Worm (Caenorhabditis elegans) whole organism, young adult: ENCODE results near the gene hmg-4.
A peak's percentile ranks its signal among the peaks of the same experiment; 100 is the strongest.

Experiments used
- B0019.2 ChIP-seq: fragments of 200-800 bp; sonication (Bioruptor generic); conservative IDR thresholded peaks from 2 replicates; pipeline ENCODE4 v1.3.6; 2022; ENCODE audit warnings: missing genetic modification reagents, missing genetic modification characterization, missing compliant biosample characterization
- B0035.1 ChIP-seq: sonication (generic microtip); optimal IDR thresholded peaks from 2 replicates; lab custom pipeline; 2016; ENCODE audit warnings: missing genetic modification characterization, mild to moderate bottlenecking, missing compliant biosample characterization, missing genotype, missing genetic modification reagents
- B0261.1 ChIP-seq: sonication (generic microtip); optimal IDR thresholded peaks from 2 replicates; lab custom pipeline; 2016; ENCODE audit warnings: mild to moderate bottlenecking, missing genetic modification characterization, moderate library complexity, missing compliant biosample characterization
- B0336.3 ChIP-seq: fragments of 200-800 bp; sonication (Bioruptor generic); IDR thresholded peaks from 2 replicates; pipeline ENCODE4 v1.3.6; 2022; ENCODE audit warnings: missing genetic modification characterization, missing compliant biosample characterization
- C17E4.6 ChIP-seq: fragments of 200-800 bp; sonication (Bioruptor generic); IDR thresholded peaks from 2 replicates; pipeline ENCODE4 v1.3.6; 2022; ENCODE audit warnings: missing genetic modification reagents, missing genetic modification characterization, missing compliant biosample characterization
- F39B2.1 ChIP-seq: fragments of 200-800 bp; sonication (Bioruptor generic); IDR thresholded peaks from 2 replicates; pipeline ENCODE4 v1.3.6; 2022; ENCODE audit warnings: missing genetic modification reagents, missing genetic modification characterization, missing compliant biosample characterization
- K12H6.12 ChIP-seq: fragments of 200-800 bp; sonication (Bioruptor generic); optimal IDR thresholded peaks from 2 replicates; lab custom pipeline; 2018; ENCODE audit warnings: mild to moderate bottlenecking, missing genetic modification characterization, missing compliant biosample characterization
- T26A5.8 ChIP-seq: sonication (generic microtip); optimal IDR thresholded peaks from 2 replicates; lab custom pipeline; 2016; ENCODE audit warnings: missing genetic modification characterization, missing compliant biosample characterization
- Y53G8AR.9 ChIP-seq: fragments of 200-800 bp; sonication (Bioruptor generic); conservative IDR thresholded peaks from 2 replicates; pipeline ENCODE4 v1.3.6; 2022; ENCODE audit warnings: missing genetic modification reagents, missing genetic modification characterization, missing compliant biosample characterization
- Y67H2A.10 ChIP-seq: fragments of 200-800 bp; sonication (Bioruptor generic); conservative IDR thresholded peaks from 2 replicates; pipeline ENCODE4 v1.3.6; 2022; ENCODE audit warnings: missing genetic modification reagents, missing genetic modification characterization, missing compliant biosample characterization
- Y79H2A.3 ChIP-seq: fragments of 200-800 bp; sonication (Bioruptor generic); conservative IDR thresholded peaks from 2 replicates; pipeline ENCODE4 v1.3.6; 2022; ENCODE audit warnings: missing genetic modification reagents, missing genetic modification characterization, missing compliant biosample characterization
- aptf-3 ChIP-seq: fragments of 200-800 bp; sonication (Bioruptor generic); IDR thresholded peaks from 2 replicates; pipeline ENCODE4 v1.3.6; 2022; ENCODE audit warnings: missing genetic modification characterization, missing compliant biosample characterization
- atf-7 ChIP-seq: sonication (generic microtip); optimal IDR thresholded peaks from 2 replicates; lab custom pipeline; 2017; ENCODE audit warnings: mild to moderate bottlenecking, missing genetic modification characterization, missing compliant biosample characterization
- attf-3 ChIP-seq: fragments of 200-800 bp; sonication (Bioruptor generic); conservative IDR thresholded peaks from 2 replicates; pipeline ENCODE4 v1.3.6; 2022; ENCODE audit warnings: missing genetic modification reagents, missing genetic modification characterization, missing compliant biosample characterization
- ccch-3 ChIP-seq: fragments of 200-800 bp; sonication (Bioruptor generic); optimal IDR thresholded peaks from 2 replicates; lab custom pipeline; 2018; ENCODE audit warnings: mild to moderate bottlenecking, missing genetic modification characterization, missing compliant biosample characterization
- ceh-27 ChIP-seq: fragments of 200-800 bp; sonication (Bioruptor generic); optimal IDR thresholded peaks from 2 replicates; lab custom pipeline; 2018; ENCODE audit warnings: mild to moderate bottlenecking, missing genetic modification characterization, moderate library complexity, missing compliant biosample characterization
- ceh-40 ChIP-seq: fragments of 200-800 bp; sonication (Bioruptor generic); IDR thresholded peaks from 2 replicates; pipeline ENCODE4 v1.3.6; 2022; ENCODE audit warnings: missing genetic modification characterization, missing compliant biosample characterization
- ceh-91 ChIP-seq: fragments of 200-800 bp; sonication (Bioruptor generic); IDR thresholded peaks from 2 replicates; pipeline ENCODE4 v1.3.6; 2022; ENCODE audit warnings: missing genetic modification reagents, missing genetic modification characterization, missing compliant biosample characterization
- chd-7 ChIP-seq: sonication (generic microtip); optimal IDR thresholded peaks from 2 replicates; lab custom pipeline; 2016; ENCODE audit warnings: mild to moderate bottlenecking, missing genetic modification characterization, moderate library complexity, missing compliant biosample characterization
- egl-18 ChIP-seq: fragments of 200-800 bp; sonication (Bioruptor generic); IDR thresholded peaks from 2 replicates; pipeline ENCODE4 v1.3.6; 2022; ENCODE audit warnings: missing genetic modification reagents, missing genetic modification characterization, missing compliant biosample characterization
- egl-44 ChIP-seq: fragments of 200-800 bp; sonication (Bioruptor generic); IDR thresholded peaks from 2 replicates; pipeline ENCODE4 v1.3.6; 2022; ENCODE audit warnings: missing genetic modification reagents, missing genetic modification characterization, missing compliant biosample characterization
- ets-4 ChIP-seq: fragments of 200-800 bp; sonication (Bioruptor generic); optimal IDR thresholded peaks from 2 replicates; lab custom pipeline; 2018; ENCODE audit warnings: mild to moderate bottlenecking, missing genetic modification characterization, missing compliant biosample characterization
- gei-17 ChIP-seq: fragments of 200-800 bp; sonication (Bioruptor generic); optimal IDR thresholded peaks from 2 replicates; lab custom pipeline; 2018; ENCODE audit warnings: mild to moderate bottlenecking, missing genetic modification characterization, missing compliant biosample characterization
- him-1 ChIP-seq: sonication (generic microtip); optimal IDR thresholded peaks from 2 replicates; lab custom pipeline; 2016; ENCODE audit warnings: missing genotype, missing genetic modification reagents, missing genetic modification characterization, missing compliant biosample characterization
- hlh-12 ChIP-seq: sonication (generic microtip); optimal IDR thresholded peaks from 2 replicates; lab custom pipeline; 2016; ENCODE audit warnings: missing genetic modification characterization, missing compliant biosample characterization
- lag-1 ChIP-seq: fragments of 200-800 bp; sonication (Bioruptor generic); IDR thresholded peaks from 2 replicates; pipeline ENCODE4 v1.3.6; 2022; ENCODE audit warnings: missing genetic modification reagents, missing genetic modification characterization, missing compliant biosample characterization
- lir-1 ChIP-seq: fragments of 200-800 bp; sonication (Bioruptor generic); conservative IDR thresholded peaks from 2 replicates; pipeline ENCODE4 v1.3.6; 2022; ENCODE audit warnings: missing genetic modification reagents, missing genetic modification characterization, missing compliant biosample characterization
- lsl-1 ChIP-seq: fragments of 200-800 bp; sonication (Bioruptor generic); optimal IDR thresholded peaks from 2 replicates; lab custom pipeline; 2018; ENCODE audit warnings: mild to moderate bottlenecking, missing genetic modification characterization, moderate library complexity, missing compliant biosample characterization
- madf-10 ChIP-seq: sonication (generic microtip); optimal IDR thresholded peaks from 2 replicates; lab custom pipeline; 2016; ENCODE audit warnings: mild to moderate bottlenecking, missing genetic modification characterization, missing compliant biosample characterization
- madf-3 ChIP-seq: fragments of 200-800 bp; sonication (Bioruptor generic); IDR thresholded peaks from 2 replicates; pipeline ENCODE4 v1.3.6; 2022; ENCODE audit warnings: missing genetic modification reagents, missing genetic modification characterization, missing compliant biosample characterization
- madf-6 ChIP-seq: fragments of 200-800 bp; sonication (Bioruptor generic); IDR thresholded peaks from 2 replicates; pipeline ENCODE4 v1.3.6; 2022; ENCODE audit warnings: missing genetic modification reagents, missing genetic modification characterization, missing compliant biosample characterization
- mcd-1 ChIP-seq: fragments of 200-800 bp; sonication (Bioruptor generic); IDR thresholded peaks from 2 replicates; pipeline ENCODE4 v1.3.6; 2022; ENCODE audit warnings: missing genetic modification reagents, missing genetic modification characterization, missing compliant biosample characterization
- mxl-1 ChIP-seq: sonication (generic microtip); optimal IDR thresholded peaks from 2 replicates; lab custom pipeline; 2016; ENCODE audit warnings: missing genetic modification characterization, missing compliant biosample characterization
- nfya-1 ChIP-seq: sonication (generic microtip); optimal IDR thresholded peaks from 2 replicates; lab custom pipeline; 2017; ENCODE audit warnings: antibody characterized with exemption, missing compliant biosample characterization, missing genetic modification characterization, borderline replicate concordance; ENCODE audit not compliant: insufficient read depth
- nhr-120 ChIP-seq: fragments of 200-800 bp; sonication (Bioruptor generic); IDR thresholded peaks from 2 replicates; pipeline ENCODE4 v1.3.6; 2022; ENCODE audit warnings: missing genetic modification characterization, missing compliant biosample characterization
- pha-4 ChIP-seq: fragments of 150-350 bp; sonication (generic microtip); optimal IDR thresholded peaks from 2 replicates; lab custom pipeline; 2014; ENCODE audit warnings: missing biosample characterization, missing genetic modification reagents, missing genetic modification characterization
- rcor-1 ChIP-seq: fragments of 200-800 bp; sonication (Bioruptor generic); IDR thresholded peaks from 2 replicates; pipeline ENCODE4 v1.3.6; 2022; ENCODE audit warnings: missing genetic modification reagents, missing genetic modification characterization, missing compliant biosample characterization
- sdz-38 ChIP-seq: sonication (generic microtip); optimal IDR thresholded peaks from 2 replicates; lab custom pipeline; 2016; ENCODE audit warnings: missing genotype, missing genetic modification characterization, missing compliant biosample characterization
- sea-2 ChIP-seq: fragments of 200-800 bp; sonication (Bioruptor generic); IDR thresholded peaks from 2 replicates; pipeline ENCODE4 v1.3.6; 2022; ENCODE audit warnings: missing genetic modification characterization, missing compliant biosample characterization
- snpc-1.3 ChIP-seq: sonication (generic microtip); optimal IDR thresholded peaks from 2 replicates; lab custom pipeline; 2017; ENCODE audit warnings: missing genetic modification characterization, mild to moderate bottlenecking, missing compliant biosample characterization, antibody characterized with exemption, moderate library complexity, missing genotype, missing genetic modification reagents; ENCODE audit not compliant: insufficient read depth
- somi-1 ChIP-seq: fragments of 200-800 bp; sonication (Bioruptor generic); optimal IDR thresholded peaks from 2 replicates; lab custom pipeline; 2018; ENCODE audit warnings: mild to moderate bottlenecking, missing genetic modification characterization, missing compliant biosample characterization
- sptf-2 ChIP-seq: fragments of 200-800 bp; sonication (Bioruptor generic); optimal IDR thresholded peaks from 2 replicates; lab custom pipeline; 2018; ENCODE audit warnings: mild to moderate bottlenecking, missing genetic modification characterization, missing compliant biosample characterization
- tbp1 ChIP-seq: fragments of 200-800 bp; sonication (Bioruptor generic); optimal IDR thresholded peaks from 2 replicates; lab custom pipeline; 2018; ENCODE audit warnings: mild to moderate bottlenecking, missing genetic modification characterization, missing compliant biosample characterization
- tbx-9 ChIP-seq: sonication (generic microtip); optimal IDR thresholded peaks from 2 replicates; lab custom pipeline; 2016; ENCODE audit warnings: borderline replicate concordance, missing genetic modification characterization, inconsistent platforms, missing compliant biosample characterization
- ztf-22 ChIP-seq: fragments of 200-800 bp; sonication (Bioruptor generic); optimal IDR thresholded peaks from 2 replicates; lab custom pipeline; 2018; ENCODE audit warnings: mild to moderate bottlenecking, missing genetic modification characterization, moderate library complexity, missing compliant biosample characterization
- ztf-25 ChIP-seq: fragments of 200-800 bp; sonication (Bioruptor generic); IDR thresholded peaks from 2 replicates; pipeline ENCODE4 v1.3.6; 2022; ENCODE audit warnings: missing genetic modification reagents, missing genetic modification characterization, missing compliant biosample characterization
- ztf-3 ChIP-seq: fragments of 200-800 bp; sonication (Bioruptor generic); optimal IDR thresholded peaks from 2 replicates; lab custom pipeline; 2018; ENCODE audit warnings: mild to moderate bottlenecking, missing genetic modification characterization, missing compliant biosample characterization
- ztf-6 ChIP-seq: fragments of 200-800 bp; sonication (Bioruptor generic); IDR thresholded peaks from 2 replicates; pipeline ENCODE4 v1.3.6; 2022; ENCODE audit warnings: missing genetic modification reagents, missing genetic modification characterization, missing compliant biosample characterization

Gene hmg-4

ce11 chrIII:7335220-7335619 lies 46.2 kb downstream of the hmg-4 start, which contains the start of gene F56C9.10 (continued):
- TF ChIP-seq tbp1 (peak; percentile 58), rcor-1 (0 out of 2 replicates have a peak, but pooled peaks have one; percentile 20), nhr-120 (no peak), ztf-22 (GFP tag; lab: Kevin White, UChicago) (no peak), nfya-1 (tag; lab: Kevin White, UChicago) (no peak), tbx-9 (tag; lab: Kevin White, UChicago) (no peak), sdz-38 (tag; lab: Kevin White, UChicago) (no peak), F39B2.1 (GFP tag; lab: Robert Waterston, UW) (no peak), atf-7 (peak; percentile 72), ceh-91 (no peak), snpc-1.3 (tag; lab: Kevin White, UChicago) (no peak), sea-2 (GFP tag; lab: Robert Waterston, UW) (no peak), ccch-3 (GFP tag; lab: Kevin White, UChicago) (no peak), B0336.3 (GFP tag; lab: Robert Waterston, UW) (peak; percentile 90), K12H6.12 (tag; lab: Kevin White, UChicago) (peak; percentile 78), T26A5.8 (no peak), B0261.1 (no peak), somi-1 (GFP tag; lab: Kevin White, UChicago) (peak; percentile 95), lir-1 (GFP tag; lab: Robert Waterston, UW) (no peak), lag-1 (GFP tag; lab: Robert Waterston, UW) (no peak), aptf-3 (GFP tag; lab: Robert Waterston, UW) (no peak), chd-7 (tag; lab: Kevin White, UChicago) (peak; percentile 82), hlh-12 (tag; lab: Kevin White, UChicago) (no peak), madf-3 (GFP tag; lab: Robert Waterston, UW) (peak; percentile 77; the same call in 1 of the 2 replicates), Y53G8AR.9 (GFP tag; lab: Robert Waterston, UW) (peak; percentile 56; the same call in 1 of the 2 replicates), ztf-6 (GFP tag; lab: Robert Waterston, UW) (0 out of 2 replicates have a peak, but pooled peaks have one; percentile 7), him-1 (tag; lab: Kevin White, UChicago) (no peak), lsl-1 (GFP tag; lab: Kevin White, UChicago) (no peak), mxl-1 (no peak), pha-4 (tag; lab: Kevin White, UChicago) (no peak), egl-18 (no peak), B0019.2 (GFP tag; lab: Robert Waterston, UW) (no peak), mcd-1 (GFP tag; lab: Robert Waterston, UW) (peak; percentile 60), C17E4.6 (GFP tag; lab: Robert Waterston, UW) (no peak), attf-3 (GFP tag; lab: Robert Waterston, UW) (no peak), ceh-40 (no peak), B0035.1 (no peak), ets-4 (GFP tag; lab: Kevin White, UChicago) (peak; percentile 19), ztf-3 (GFP tag; lab: Kevin White, UChicago) (peak; percentile 42), ceh-27 (GFP tag; lab: Kevin White, UChicago) (peak; percentile 83), ztf-25 (GFP tag; lab: Robert Waterston, UW) (no peak), Y79H2A.3 (GFP tag; lab: Robert Waterston, UW) (no peak), gei-17 (GFP tag; lab: Kevin White, UChicago) (peak; percentile 43), Y67H2A.10 (no peak), madf-6 (GFP tag; lab: Robert Waterston, UW) (no peak), sptf-2 (no peak), egl-44 (0 out of 2 replicates have a peak, but pooled peaks have one; percentile 34), madf-10 (tag; lab: Kevin White, UChicago) (peak; percentile 77)
